Fruit fly (Drosophila melanogaster) whole organism, embryonic: ENCODE data around the gene CG42329.

Experiments
- Adf1 ChIP-seq: fragments of 200-800 bp; sonication (Bioruptor generic); IDR thresholded peaks from 2 replicates; pipeline ENCODE4 v1.3.6; 2022; ENCODE audit warnings: missing biosample characterization, missing genetic modification characterization
- BEAF-32 ChIP-seq: fragments of 200-800 bp; sonication (Bioruptor generic); optimal IDR thresholded peaks from 3 replicates; lab custom pipeline; 2017; ENCODE audit warnings: missing biosample characterization, missing genetic modification characterization, mild to moderate bottlenecking, moderate library complexity, missing genetic modification reagents
- CG10543 ChIP-seq: fragments of 200-800 bp; sonication (Bioruptor generic); optimal IDR thresholded peaks from 3 replicates; lab custom pipeline; 2017; ENCODE audit warnings: missing biosample characterization, mild to moderate bottlenecking, missing genetic modification characterization, moderate library complexity
- CG11456 ChIP-seq: fragments of 200-800 bp; sonication (Bioruptor generic); IDR thresholded peaks from 3 replicates; pipeline ENCODE4 v1.3.6; 2022; ENCODE audit warnings: missing biosample characterization, missing genetic modification characterization
- CG13424 ChIP-seq: fragments of 200-800 bp; sonication (Bioruptor generic); optimal IDR thresholded peaks from 2 replicates; lab custom pipeline; 2019; ENCODE audit warnings: missing biosample characterization, mild to moderate bottlenecking, missing genetic modification characterization, moderate library complexity
- CG13894 ChIP-seq: fragments of 200-800 bp; sonication (Bioruptor generic); optimal IDR thresholded peaks from 3 replicates; lab custom pipeline; 2018; ENCODE audit warnings: missing biosample characterization, mild to moderate bottlenecking, missing genetic modification characterization, moderate library complexity
- CG14965 ChIP-seq: fragments of 200-800 bp; sonication (Bioruptor generic); optimal IDR thresholded peaks from 2 replicates; lab custom pipeline; 2016; ENCODE audit warnings: missing biosample characterization, missing genetic modification characterization, borderline replicate concordance
- CG16779 ChIP-seq: fragments of 200-800 bp; sonication (Bioruptor generic); IDR thresholded peaks from 2 replicates; pipeline ENCODE4 v1.3.6; 2022; ENCODE audit warnings: missing biosample characterization, missing genetic modification characterization
- CG16815 ChIP-seq: fragments of 200-800 bp; sonication (Bioruptor generic); optimal IDR thresholded peaks from 3 replicates; lab custom pipeline; 2017; ENCODE audit warnings: missing biosample characterization, mild to moderate bottlenecking, missing genetic modification characterization
- CG17359 ChIP-seq: fragments of 200-800 bp; sonication (Bioruptor generic); optimal IDR thresholded peaks from 3 replicates; lab custom pipeline; 2018; ENCODE audit warnings: missing biosample characterization, mild to moderate bottlenecking, missing genetic modification characterization, moderate library complexity
- CG17829 ChIP-seq: fragments of 200-800 bp; optimal IDR thresholded peaks from 2 replicates; lab custom pipeline; 2019; ENCODE audit warnings: missing biosample characterization, mild to moderate bottlenecking, missing genetic modification characterization, moderate library complexity
- CG2202 ChIP-seq: fragments of 200-800 bp; sonication (Bioruptor generic); optimal IDR thresholded peaks from 2 replicates; lab custom pipeline; 2018; ENCODE audit warnings: missing biosample characterization, mild to moderate bottlenecking, missing genetic modification characterization
- CG31365 ChIP-seq: fragments of 200-800 bp; sonication (Bioruptor generic); optimal IDR thresholded peaks from 2 replicates; lab custom pipeline; 2018; ENCODE audit warnings: missing biosample characterization, mild to moderate bottlenecking, missing genetic modification characterization
- CG34224 ChIP-seq: fragments of 200-800 bp; sonication (Bioruptor generic); IDR thresholded peaks from 3 replicates; pipeline ENCODE4 v1.3.6; 2022; ENCODE audit warnings: missing biosample characterization, missing genetic modification characterization; ENCODE audit not compliant: partially characterized antibody
- CG6272 ChIP-seq: fragments of 200-800 bp; sonication (Bioruptor generic); IDR thresholded peaks from 2 replicates; pipeline ENCODE4 v1.3.6; 2022; ENCODE audit warnings: missing biosample characterization, missing genetic modification characterization
- CoRest ChIP-seq: fragments of 200-800 bp; sonication (Bioruptor generic); optimal IDR thresholded peaks from 3 replicates; lab custom pipeline; 2018; ENCODE audit warnings: missing biosample characterization, mild to moderate bottlenecking, missing genetic modification characterization, moderate library complexity
- Dad ChIP-seq: fragments of 200-800 bp; sonication (Bioruptor generic); optimal IDR thresholded peaks from 3 replicates; lab custom pipeline; 2016; ENCODE audit warnings: missing biosample characterization, missing genetic modification characterization
- Doc2 ChIP-seq: fragments of 200-800 bp; sonication (Bioruptor generic); IDR thresholded peaks from 2 replicates; pipeline ENCODE4 v1.3.6; 2022; ENCODE audit warnings: missing biosample characterization, missing genetic modification characterization
- E2f1 ChIP-seq: fragments of 200-800 bp; sonication (Bioruptor generic); IDR thresholded peaks from 2 replicates; pipeline ENCODE4 v1.3.6; 2022; ENCODE audit warnings: missing biosample characterization, missing genetic modification characterization
- ERR ChIP-seq: fragments of 200-800 bp; sonication (Bioruptor generic); optimal IDR thresholded peaks from 2 replicates; lab custom pipeline; 2016; ENCODE audit warnings: missing biosample characterization, missing genetic modification characterization
- GATAe ChIP-seq: fragments of 200-800 bp; sonication (Bioruptor generic); conservative IDR thresholded peaks from 2 replicates; pipeline ENCODE4 v1.3.6; 2022; ENCODE audit warnings: missing biosample characterization, missing genetic modification characterization
- Gug ChIP-seq: fragments of 200-800 bp; sonication (Bioruptor generic); IDR thresholded peaks from 4 replicates; pipeline ENCODE4 v1.3.6; 2022; ENCODE audit warnings: missing biosample characterization, missing genetic modification characterization
- HHEX ChIP-seq: fragments of 200-800 bp; sonication (Bioruptor generic); optimal IDR thresholded peaks from 3 replicates; lab custom pipeline; 2017; ENCODE audit warnings: missing biosample characterization, mild to moderate bottlenecking, missing genetic modification characterization, missing genetic modification reagents
- HLH4C ChIP-seq: fragments of 200-800 bp; sonication (Bioruptor generic); IDR thresholded peaks from 3 replicates; pipeline ENCODE4 v1.3.6; 2022; ENCODE audit warnings: missing biosample characterization, missing genetic modification characterization; ENCODE audit not compliant: partially characterized antibody
- Hr78 ChIP-seq, 2 experiments: fragments of 200-800 bp in 1 of 2; fragments of >200 bp in 1 of 2; sonication (Bioruptor generic) in 1 of 2; optimal IDR thresholded peaks; 2 replicates each; lab custom pipeline; 2017 to 2019; ENCODE audit warnings: missing biosample characterization in 2 of 2, missing genetic modification characterization in 2 of 2, mild to moderate bottlenecking in 1 of 2, moderate library complexity in 1 of 2
- Kr ChIP-seq: fragments of 200-800 bp; sonication (Bioruptor generic); optimal IDR thresholded peaks from 2 replicates; lab custom pipeline; 2017; ENCODE audit warnings: missing biosample characterization, mild to moderate bottlenecking, missing genetic modification characterization
- NC2α ChIP-seq: fragments of 200-800 bp; sonication (Bioruptor generic); optimal IDR thresholded peaks from 2 replicates; lab custom pipeline; 2016; ENCODE audit warnings: missing biosample characterization, missing genetic modification characterization
- Oli ChIP-seq: fragments of 200-800 bp; sonication (Bioruptor generic); optimal IDR thresholded peaks from 2 replicates; lab custom pipeline; 2018; ENCODE audit warnings: missing biosample characterization, mild to moderate bottlenecking, missing genetic modification characterization, moderate library complexity
- Opbp ChIP-seq: fragments of 200-800 bp; sonication (Bioruptor generic); IDR thresholded peaks from 3 replicates; pipeline ENCODE4 v1.3.6; 2022; ENCODE audit warnings: missing biosample characterization, missing genetic modification characterization; ENCODE audit not compliant: partially characterized antibody
- Vsx1 ChIP-seq: fragments of 200-800 bp; sonication (Bioruptor generic); optimal IDR thresholded peaks from 2 replicates; lab custom pipeline; 2017; ENCODE audit warnings: missing biosample characterization, mild to moderate bottlenecking, missing genetic modification characterization, missing genetic modification reagents
- bsh ChIP-seq, 2 experiments: fragments of 200-800 bp; sonication (Bioruptor generic); optimal IDR thresholded peaks; 2 replicates each; lab custom pipeline; 2017 to 2018; ENCODE audit warnings: mild to moderate bottlenecking in 2 of 2, missing biosample characterization in 2 of 2, missing genetic modification characterization in 2 of 2, moderate library complexity in 1 of 2
- dan ChIP-seq: fragments of 200-800 bp; sonication (Bioruptor generic); IDR thresholded peaks from 2 replicates; pipeline ENCODE4 v1.3.6; 2022; ENCODE audit warnings: missing biosample characterization, missing genetic modification characterization
- gcm ChIP-seq: fragments of 200-800 bp; sonication (Bioruptor generic); optimal IDR thresholded peaks from 2 replicates; lab custom pipeline; 2019; ENCODE audit warnings: missing biosample characterization, mild to moderate bottlenecking, missing genetic modification characterization, moderate library complexity
- h ChIP-seq: fragments of >200 bp; optimal IDR thresholded peaks from 2 replicates; lab custom pipeline; 2017
- kah ChIP-seq: fragments of 200-800 bp; sonication (Bioruptor generic); optimal IDR thresholded peaks from 2 replicates; lab custom pipeline; 2018; ENCODE audit warnings: missing biosample characterization, mild to moderate bottlenecking, missing genetic modification characterization
- lov ChIP-seq, 2 experiments: fragments of 200-800 bp in 1 of 2; fragments of >200 bp in 1 of 2; sonication (Bioruptor generic) in 1 of 2; IDR thresholded peaks in 1 of 2; optimal IDR thresholded peaks in 1 of 2; 2 replicates in 1 of 2; 3 replicates in 1 of 2; pipeline versions ENCODE4 v1.3.6 to Lab custom; 2017 to 2022; ENCODE audit warnings: missing biosample characterization in 1 of 2, missing genetic modification characterization in 1 of 2
- maf-S ChIP-seq: fragments of 200-800 bp; sonication (Bioruptor generic); optimal IDR thresholded peaks from 2 replicates; lab custom pipeline; 2016; ENCODE audit warnings: missing biosample characterization, missing genetic modification characterization
- nmo ChIP-seq: fragments of 200-800 bp; sonication (Bioruptor generic); optimal IDR thresholded peaks from 2 replicates; lab custom pipeline; 2018; ENCODE audit warnings: missing biosample characterization, mild to moderate bottlenecking, missing genetic modification characterization, moderate library complexity
- psq ChIP-seq: fragments of 200-800 bp; sonication (Bioruptor generic); optimal IDR thresholded peaks from 2 replicates; lab custom pipeline; 2017; ENCODE audit warnings: missing biosample characterization, missing genetic modification characterization
- sima ChIP-seq: fragments of 200-800 bp; sonication (Bioruptor generic); optimal IDR thresholded peaks from 2 replicates; lab custom pipeline; 2016; ENCODE audit warnings: missing biosample characterization, missing genetic modification characterization
- so ChIP-seq: fragments of 200-800 bp; sonication (Bioruptor generic); IDR thresholded peaks from 3 replicates; pipeline ENCODE4 v1.3.6; 2022; ENCODE audit warnings: missing biosample characterization, missing genetic modification characterization
- stwl ChIP-seq: fragments of 200-800 bp; sonication (Bioruptor generic); optimal IDR thresholded peaks from 3 replicates; lab custom pipeline; 2018; ENCODE audit warnings: missing biosample characterization, mild to moderate bottlenecking, missing genetic modification characterization, moderate library complexity
- sug ChIP-seq: fragments of 200-800 bp; optimal IDR thresholded peaks from 2 replicates; lab custom pipeline; 2019; ENCODE audit warnings: missing biosample characterization, mild to moderate bottlenecking, missing genetic modification characterization, moderate library complexity
- tx ChIP-seq: fragments of 200-800 bp; sonication (Bioruptor generic); optimal IDR thresholded peaks from 2 replicates; lab custom pipeline; 2016; ENCODE audit warnings: missing biosample characterization, missing genetic modification characterization
- vfl ChIP-seq: fragments of 200-800 bp; sonication (Bioruptor generic); optimal IDR thresholded peaks from 2 replicates; lab custom pipeline; 2016; ENCODE audit warnings: missing biosample characterization, missing genetic modification characterization
- wek ChIP-seq: fragments of 200-800 bp; sonication (Bioruptor generic); optimal IDR thresholded peaks from 3 replicates; lab custom pipeline; 2018; ENCODE audit warnings: missing biosample characterization, mild to moderate bottlenecking, missing genetic modification characterization, moderate library complexity
- zen2 ChIP-seq: fragments of 200-800 bp; sonication (Bioruptor generic); IDR thresholded peaks from 3 replicates; pipeline ENCODE4 v1.3.6; 2022; ENCODE audit warnings: missing biosample characterization, missing genetic modification characterization; ENCODE audit not compliant: partially characterized antibody

The CG42329 gene

DNA sequence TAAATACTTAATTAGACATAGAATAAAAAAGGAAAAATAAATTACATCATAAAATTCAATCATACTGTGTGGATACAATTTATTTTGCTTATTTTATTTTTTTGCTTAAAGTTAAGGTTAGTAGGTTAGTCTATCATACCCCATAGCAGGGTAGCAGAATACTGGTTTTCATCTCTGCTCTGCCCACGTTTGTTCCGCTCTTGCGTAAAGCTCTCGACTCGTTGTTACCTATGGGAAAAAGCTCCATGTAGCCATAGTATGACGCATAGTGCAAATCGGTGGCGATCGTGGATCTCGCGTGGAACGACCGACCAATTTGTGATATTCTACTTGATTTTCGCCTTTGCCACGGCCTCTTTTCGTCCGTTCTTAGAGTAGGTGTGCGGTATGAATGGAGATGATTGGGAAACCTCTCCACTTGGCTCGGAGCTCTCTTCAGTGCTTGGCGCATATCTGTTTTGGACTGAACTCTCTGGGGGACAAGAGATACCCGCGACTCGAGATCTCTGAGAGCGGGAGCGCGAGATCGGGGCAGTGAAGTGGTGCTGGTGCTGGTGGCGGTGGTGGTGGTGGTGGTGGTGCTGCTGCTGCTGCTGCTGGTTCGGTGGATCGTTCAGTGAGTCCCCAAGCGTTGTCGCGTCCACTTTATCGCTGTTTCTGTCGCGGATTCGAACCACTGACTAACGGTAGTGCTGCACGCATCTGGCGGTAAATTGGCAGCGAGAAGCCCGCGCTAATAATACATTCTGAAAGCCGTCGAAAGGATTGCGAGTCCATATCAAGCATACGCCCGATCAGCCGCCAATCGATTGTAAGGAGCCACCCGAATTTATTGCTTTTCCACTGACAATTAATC, 33.2 kb upstream of the CG42329 start, which contains the start of gene CG5001 (continued):
- TF ChIP-seq maf-S = peak; percentile 48
- 0 out of 3 replicates have a peak, but pooled peaks have one; percentile 22 for TF ChIP-seq HLH4C
- TF ChIP-seq zen2 (GFP tag; lab: Robert Waterston, UW) = no peak
- peak; percentile 81 for TF ChIP-seq so (GFP tag; lab: Robert Waterston, UW)
- TF ChIP-seq Adf1 (GFP tag; lab: Robert Waterston, UW) = peak; percentile 61
- TF ChIP-seq psq (GFP tag; lab: Kevin White, UChicago) = peak; percentile 59
- TF ChIP-seq CG31365 (tag; lab: Kevin White, UChicago) = peak; percentile 57
- TF ChIP-seq CG6272 (GFP tag; lab: Robert Waterston, UW) = peak; percentile 65
- peak; percentile 76; the same call in 3 of the 4 replicates for TF ChIP-seq Gug
- TF ChIP-seq kah = peak; percentile 72
- peak; percentile 83 for TF ChIP-seq Oli (tag; lab: Kevin White, UChicago)
- TF ChIP-seq stwl = peak; percentile 23
- peak; percentile 66 for TF ChIP-seq tx
- TF ChIP-seq CG10543 (GFP tag; lab: Kevin White, UChicago) = peak; percentile 77
- TF ChIP-seq h (lab: Kevin White, UChicago) = no peak
- no peak; the same call in 1 of the 2 replicates for TF ChIP-seq GATAe
- TF ChIP-seq Opbp = no peak
- TF ChIP-seq CG16779 (GFP tag; lab: Robert Waterston, UW) = peak; percentile 59; the same call in 1 of the 2 replicates
- TF ChIP-seq gcm (GFP tag; lab: Kevin White, UChicago) = peak; percentile 88
- TF ChIP-seq CoRest = peak; percentile 89
- TF ChIP-seq CG16815 (GFP tag; lab: Kevin White, UChicago) = peak; percentile 41
- TF ChIP-seq wek = no peak
- no peak for TF ChIP-seq Doc2 (GFP tag; lab: Robert Waterston, UW)
- TF ChIP-seq Kr = no peak
- TF ChIP-seq CG17359 (tag; lab: Kevin White, UChicago) = peak; percentile 95
- no peak for TF ChIP-seq BEAF-32 (GFP tag; lab: Kevin White, UChicago)
- peak; percentile 85 for TF ChIP-seq HHEX (GFP tag; lab: Kevin White, UChicago)
- TF ChIP-seq lov (optimal IDR thresholded peaks at IDR 0.05; lab: Kevin White, UChicago) = no peak
- TF ChIP-seq lov (GFP tag; IDR thresholded peaks at IDR 0.05; lab: Robert Waterston, UW) = peak; percentile 70; the same call in 1 of the 3 replicates
- peak; percentile 85 for TF ChIP-seq sug
- peak; percentile 7 for TF ChIP-seq sima (GFP tag; lab: Kevin White, UChicago)
- TF ChIP-seq CG11456 (GFP tag; lab: Robert Waterston, UW) = peak; percentile 92
- TF ChIP-seq CG17829 (tag; lab: Kevin White, UChicago) = peak; percentile 91
- peak; percentile 87 for TF ChIP-seq nmo
- peak; percentile 50; the same call in 1 of the 3 replicates for TF ChIP-seq CG34224
- TF ChIP-seq dan (GFP tag; lab: Robert Waterston, UW) = no peak
- peak; percentile 68 for TF ChIP-seq CG2202
- TF ChIP-seq CG13894 (tag; lab: Kevin White, UChicago) = peak; percentile 86
- TF ChIP-seq Hr78 (GFP tag; optimal IDR thresholded peaks at IDR 0.05; lab: Kevin White, UChicago) = peak in 1 of 2 experiments; percentile 61
- peak; percentile 88 for TF ChIP-seq E2f1 (GFP tag; lab: Robert Waterston, UW)
- TF ChIP-seq vfl (GFP tag; lab: Kevin White, UChicago) = peak; percentile 47
- no peak for TF ChIP-seq Vsx1 (GFP tag; lab: Kevin White, UChicago)
- peak; percentile 50 for TF ChIP-seq ERR (GFP tag; lab: Kevin White, UChicago)
- peak; percentile 90 for TF ChIP-seq CG13424 (tag; lab: Kevin White, UChicago)
- TF ChIP-seq CG14965 (GFP tag; lab: Kevin White, UChicago) = no peak
- TF ChIP-seq Dad (GFP tag; lab: Kevin White, UChicago) = no peak
- TF ChIP-seq bsh (GFP tag; optimal IDR thresholded peaks at IDR 0.05; lab: Kevin White, UChicago) = peak; percentile 9 to 92
- no peak for TF ChIP-seq NC2α (GFP tag; lab: Kevin White, UChicago)
